Fruit fly (Drosophila melanogaster): ENCODE measurements around the gene otu.
A peak's percentile ranks its signal among the peaks of the same experiment; 100 is the strongest.

Gene otu

dm6 chrX:8436656-8437284 lies 52.6 kb downstream of the otu start, which contains the start of gene CG1440 (continued):
- TF ChIP-seq Poxn (GFP tag; IDR thresholded peaks at IDR 0.05), result no peak
- TF ChIP-seq mirr (GFP tag; optimal IDR thresholded peaks at IDR 0.05), result no peak
- peak; percentile 24; the same call in 1 of the 2 replicates for TF ChIP-seq CG32532 (GFP tag; IDR thresholded peaks at IDR 0.05)
- TF ChIP-seq pita (GFP tag; optimal IDR thresholded peaks at IDR 0.05), result no peak
- TF ChIP-seq cato (GFP tag; optimal IDR thresholded peaks at IDR 0.05; ENCODE audit: borderline replicate concordance), result no peak
- no peak for TF ChIP-seq HLH3B (GFP tag; IDR thresholded peaks at IDR 0.05)
- TF ChIP-seq fd96Cb (tag; optimal IDR thresholded peaks at IDR 0.05), result no peak
- TF ChIP-seq grau (tag; optimal IDR thresholded peaks at IDR 0.05), result no peak
- no peak for TF ChIP-seq Oaz (GFP tag; IDR thresholded peaks at IDR 0.05)
- no peak for TF ChIP-seq gro (GFP tag; optimal IDR thresholded peaks at IDR 0.05)
- no peak for TF ChIP-seq Sox102F (GFP tag; optimal IDR thresholded peaks at IDR 0.05)
- TF ChIP-seq Rfx (GFP tag; IDR thresholded peaks at IDR 0.05), result peak; percentile 40; the same call in 1 of the 2 replicates
- TF ChIP-seq stwl (tag; optimal IDR thresholded peaks at IDR 0.05), result peak; percentile 39
- TF ChIP-seq kah (GFP tag; optimal IDR thresholded peaks at IDR 0.05), result no peak
- TF ChIP-seq pb (GFP tag; optimal IDR thresholded peaks at IDR 0.05), result no peak
- no peak for TF ChIP-seq C15 (GFP tag; IDR thresholded peaks at IDR 0.05)
- TF ChIP-seq CG17328 (GFP tag; IDR thresholded peaks at IDR 0.05), result no peak
- TF ChIP-seq CG7556 (GFP tag; optimal IDR thresholded peaks at IDR 0.05), result no peak
- TF ChIP-seq D19B (GFP tag; optimal IDR thresholded peaks at IDR 0.05), result no peak
- no peak for TF ChIP-seq ranshi (GFP tag; IDR thresholded peaks at IDR 0.05)
- peak; percentile 40 for TF ChIP-seq CG10147 (GFP tag; optimal IDR thresholded peaks at IDR 0.05)
- TF ChIP-seq Ets97D (GFP tag; optimal IDR thresholded peaks at IDR 0.05), result peak; percentile 84
- no peak for TF ChIP-seq gem (tag; optimal IDR thresholded peaks at IDR 0.05)
- no peak for TF ChIP-seq ase (GFP tag; IDR thresholded peaks at IDR 0.05)
- no peak for TF ChIP-seq br (optimal IDR thresholded peaks at IDR 0.05)
- TF ChIP-seq CG18476 (GFP tag; optimal IDR thresholded peaks at IDR 0.05), result peak; percentile 9
- TF ChIP-seq CG18262 (tag; optimal IDR thresholded peaks at IDR 0.05), result peak; percentile 5
- no peak for TF ChIP-seq Max (GFP tag; optimal IDR thresholded peaks at IDR 0.05)
- TF ChIP-seq Mes4 (GFP tag; optimal IDR thresholded peaks at IDR 0.05), result peak; percentile 21
- TF ChIP-seq CHES-1-like (GFP tag; optimal IDR thresholded peaks at IDR 0.05), result no peak
- no peak for TF ChIP-seq prd (optimal IDR thresholded peaks at IDR 0.05)
- 0 out of 3 replicates have a peak, but pooled peaks have one; percentile 29 for TF ChIP-seq prd (GFP tag; IDR thresholded peaks at IDR 0.05)
- TF ChIP-seq Hand (GFP tag; optimal IDR thresholded peaks at IDR 0.05), result no peak
- TF ChIP-seq corto (GFP tag; optimal IDR thresholded peaks at IDR 0.05), result no peak
- no peak for TF ChIP-seq Lim3 (GFP tag; IDR thresholded peaks at IDR 0.05)
- TF ChIP-seq insv (GFP tag; optimal IDR thresholded peaks at IDR 0.05), result peak in 1 of 2 experiments; percentile 21
- no peak for TF ChIP-seq sr (GFP tag; IDR thresholded peaks at IDR 0.05)
- TF ChIP-seq CG13123 (GFP tag; optimal IDR thresholded peaks at IDR 0.05), result no peak
- TF ChIP-seq ems (GFP tag; optimal IDR thresholded peaks at IDR 0.05), result no peak
- TF ChIP-seq her (GFP tag; optimal IDR thresholded peaks at IDR 0.05), result no peak
- no peak for TF ChIP-seq odd (GFP tag; optimal IDR thresholded peaks at IDR 0.05)
- TF ChIP-seq Sin3A (optimal IDR thresholded peaks at IDR 0.05), result peak; percentile 17
- TF ChIP-seq Hmr (GFP tag; optimal IDR thresholded peaks at IDR 0.05), result no peak
- peak; percentile 69 for TF ChIP-seq CG1603 (tag; optimal IDR thresholded peaks at IDR 0.05)
- TF ChIP-seq gcm (GFP tag; optimal IDR thresholded peaks at IDR 0.05), result no peak
- TF ChIP-seq unpg (GFP tag; optimal IDR thresholded peaks at IDR 0.05), result no peak
- no peak for TF ChIP-seq cg (GFP tag; optimal IDR thresholded peaks at IDR 0.05)
- TF ChIP-seq CG33557 (GFP tag; optimal IDR thresholded peaks at IDR 0.05), result no peak
- no peak for TF ChIP-seq CG4328 (GFP tag; optimal IDR thresholded peaks at IDR 0.05)
- TF ChIP-seq dm (GFP tag; optimal IDR thresholded peaks at IDR 0.05), result peak; percentile 32
- TF ChIP-seq Dek (tag; optimal IDR thresholded peaks at IDR 0.05), result no peak
